Fruit fly (Drosophila melanogaster): ENCODE results near the gene Tcs6.

The Tcs6 gene

DNA sequence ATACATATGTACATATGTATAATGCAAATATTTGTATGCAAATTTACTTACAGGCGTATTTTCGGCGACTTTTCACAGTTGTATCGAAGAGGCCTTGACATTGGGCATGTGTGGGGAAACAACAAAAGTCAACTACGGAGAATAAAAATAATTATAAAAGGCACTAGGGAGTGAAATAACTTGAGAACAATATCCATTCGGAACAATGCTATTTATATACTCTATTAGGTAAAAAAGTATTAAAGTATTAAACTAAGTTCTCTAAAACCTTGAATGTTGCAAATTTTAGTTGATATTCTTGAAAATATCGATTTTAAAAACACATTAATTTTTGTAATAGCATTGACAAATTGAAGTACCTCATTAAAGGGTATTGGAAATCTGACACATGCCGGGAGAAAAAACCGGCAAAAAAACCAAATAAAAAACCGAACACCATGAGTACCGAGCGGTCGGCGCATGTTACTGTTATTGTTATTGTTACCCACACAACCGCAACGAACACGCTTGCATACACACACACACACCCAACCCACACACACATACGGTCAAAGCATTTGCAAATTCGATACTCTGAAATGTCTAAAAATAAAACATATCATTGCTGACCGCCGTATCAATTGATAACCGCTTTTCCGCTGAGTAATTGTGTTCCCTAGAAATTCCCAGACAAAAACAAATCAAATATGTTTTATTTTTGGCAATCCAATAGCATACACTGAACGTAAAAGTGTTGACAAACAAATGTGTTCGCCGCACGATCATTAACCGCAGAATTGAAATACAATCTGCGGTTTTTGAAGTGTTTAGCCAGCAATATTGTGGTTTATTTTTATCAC is 46.5 kb upstream of the Tcs6 start:
- peak; percentile 22 for TF ChIP-seq CG15710 (tag; optimal IDR thresholded peaks at IDR 0.05)
- no peak for TF ChIP-seq CG34367 (tag; optimal IDR thresholded peaks at IDR 0.05)
- peak; percentile 37 for TF ChIP-seq Pif1A (GFP tag; optimal IDR thresholded peaks at IDR 0.05)
- TF ChIP-seq CG9948 (tag; optimal IDR thresholded peaks at IDR 0.05), result peak; percentile 3
- TF ChIP-seq CG8159 (tag; optimal IDR thresholded peaks at IDR 0.05), result peak; percentile 54
- TF ChIP-seq Snoo (tag; optimal IDR thresholded peaks at IDR 0.05), result peak; percentile 76
- peak; percentile 36; the same call in 1 of the 2 replicates for TF ChIP-seq Ets98B (GFP tag; IDR thresholded peaks at IDR 0.05)
- TF ChIP-seq EcR (GFP tag; optimal IDR thresholded peaks at IDR 0.05), result no peak
- TF ChIP-seq Pif1B (GFP tag; optimal IDR thresholded peaks at IDR 0.05), result no peak
- TF ChIP-seq CG4496 (GFP tag; IDR thresholded peaks at IDR 0.05), result peak; percentile 59; the same call in 2 of the 3 replicates
- peak; percentile 11 for TF ChIP-seq CG17806 (tag; optimal IDR thresholded peaks at IDR 0.05)
- TF ChIP-seq gl (tag; optimal IDR thresholded peaks at IDR 0.05), result no peak
- no peak for TF ChIP-seq rn (GFP tag; IDR thresholded peaks at IDR 0.05)
- TF ChIP-seq CG12605 (GFP tag; IDR thresholded peaks at IDR 0.05), result no peak
- TF ChIP-seq CG14655 (GFP tag; optimal IDR thresholded peaks at IDR 0.05), result peak; percentile 27
- TF ChIP-seq CG8301 (tag; optimal IDR thresholded peaks at IDR 0.05), result peak; percentile 10
- TF ChIP-seq CG32121 (GFP tag; IDR thresholded peaks at IDR 0.05), result peak; percentile 26; the same call in 1 of the 2 replicates
- TF ChIP-seq D1 (tag; optimal IDR thresholded peaks at IDR 0.05), result no peak

dm6 chr3R:26103440-26103839 is 45.4 kb upstream of the Tcs6 start:
- TF ChIP-seq D1 (tag; optimal IDR thresholded peaks at IDR 0.05) (peak; percentile 75), CG10348 (GFP tag; IDR thresholded peaks at IDR 0.05) (no peak)

dm6 chr3R:26099238-26099637 is 41.2 kb upstream of the Tcs6 start:
- TF ChIP-seq CG14655 (GFP tag; optimal IDR thresholded peaks at IDR 0.05) (no peak), CG12605 (GFP tag; IDR thresholded peaks at IDR 0.05) (no peak), CG34367 (tag; optimal IDR thresholded peaks at IDR 0.05) (no peak), CG32121 (GFP tag; IDR thresholded peaks at IDR 0.05) (no peak), fd96Ca (GFP tag; IDR thresholded peaks at IDR 0.05) (0 out of 3 replicates have a peak, but pooled peaks have one; percentile 55), CG4496 (GFP tag; IDR thresholded peaks at IDR 0.05) (0 out of 3 replicates have a peak, but pooled peaks have one; percentile 37)

dm6 chr3R:26098502-26099210 is 40.6 kb upstream of the Tcs6 start, which contains the start of gene dysf:
TSS of gene dysf (minus strand) at chr3R:26098711.
- TF ChIP-seq CG14655 (GFP tag; optimal IDR thresholded peaks at IDR 0.05) (peak; percentile 83), CG10348 (GFP tag; IDR thresholded peaks at IDR 0.05) (no peak), fd96Ca (GFP tag; IDR thresholded peaks at IDR 0.05) (peak; percentile 9; the same call in 1 of the 3 replicates), CG34367 (tag; optimal IDR thresholded peaks at IDR 0.05) (peak; percentile 70), CG32121 (GFP tag; IDR thresholded peaks at IDR 0.05) (peak; percentile 45), Snoo (tag; optimal IDR thresholded peaks at IDR 0.05) (peak; percentile 73), Pif1A (GFP tag; optimal IDR thresholded peaks at IDR 0.05) (peak; percentile 24), gl (tag; optimal IDR thresholded peaks at IDR 0.05) (no peak), CG12605 (GFP tag; IDR thresholded peaks at IDR 0.05) (no peak), CG8159 (tag; optimal IDR thresholded peaks at IDR 0.05) (peak; percentile 91), CG17806 (tag; optimal IDR thresholded peaks at IDR 0.05) (peak; percentile 64), D1 (tag; optimal IDR thresholded peaks at IDR 0.05) (peak; percentile 48), EcR (GFP tag; optimal IDR thresholded peaks at IDR 0.05) (no peak), CG9948 (tag; optimal IDR thresholded peaks at IDR 0.05) (peak; percentile 78), CG4496 (GFP tag; IDR thresholded peaks at IDR 0.05) (no peak), CG15710 (tag; optimal IDR thresholded peaks at IDR 0.05) (peak; percentile 85), Ets98B (GFP tag; IDR thresholded peaks at IDR 0.05) (no peak), rn (GFP tag; IDR thresholded peaks at IDR 0.05) (no peak; the same call in 1 of the 2 replicates), CG13204 (GFP tag; optimal IDR thresholded peaks at IDR 0.05) (peak; percentile 51), Pif1B (GFP tag; optimal IDR thresholded peaks at IDR 0.05) (peak; percentile 54), CG8301 (tag; optimal IDR thresholded peaks at IDR 0.05) (peak; percentile 54)

- TF ChIP-seq Snoo (tag; optimal IDR thresholded peaks at IDR 0.05) (no peak), CG4496 (GFP tag; IDR thresholded peaks at IDR 0.05) (no peak), CG8301 (tag; optimal IDR thresholded peaks at IDR 0.05) (no peak), CG32121 (GFP tag; IDR thresholded peaks at IDR 0.05) (no peak), CG15710 (tag; optimal IDR thresholded peaks at IDR 0.05) (no peak), fd96Ca (GFP tag; IDR thresholded peaks at IDR 0.05) (no peak), CG12605 (GFP tag; IDR thresholded peaks at IDR 0.05) (no peak), gl (tag; optimal IDR thresholded peaks at IDR 0.05) (no peak), CG10348 (GFP tag; IDR thresholded peaks at IDR 0.05) (no peak), CG14655 (GFP tag; optimal IDR thresholded peaks at IDR 0.05) (no peak)
Observed at dm6 chr3R:26096192-26096591, 38.2 kb upstream of the Tcs6 start.

- TF ChIP-seq fd96Ca (GFP tag; IDR thresholded peaks at IDR 0.05) (no peak), Ets98B (GFP tag; IDR thresholded peaks at IDR 0.05) (no peak), CG14655 (GFP tag; optimal IDR thresholded peaks at IDR 0.05) (peak; percentile 4), CG32121 (GFP tag; IDR thresholded peaks at IDR 0.05) (no peak), Pif1A (GFP tag; optimal IDR thresholded peaks at IDR 0.05) (no peak), CG8159 (tag; optimal IDR thresholded peaks at IDR 0.05) (peak; percentile 1), CG9948 (tag; optimal IDR thresholded peaks at IDR 0.05) (no peak), EcR (GFP tag; optimal IDR thresholded peaks at IDR 0.05) (no peak), gl (tag; optimal IDR thresholded peaks at IDR 0.05) (no peak)
Observed at dm6 chr3R:26095551-26095950, 37.5 kb upstream of the Tcs6 start.

Measured in whole organism, pupa.